Fruit fly (Drosophila melanogaster) whole organism: ENCODE measurements around the gene CG46309.

Experiments used
- CG8478 ChIP-seq: fragments of >200 bp; optimal IDR thresholded peaks from 2 replicates; lab custom pipeline; 2018; ENCODE audit warnings: inconsistent platforms
- psq ChIP-seq: fragments of >200 bp; optimal IDR thresholded peaks from 2 replicates; lab custom pipeline; 2017
- usp ChIP-seq: fragments of >200 bp; optimal IDR thresholded peaks from 2 replicates; lab custom pipeline; 2017; ENCODE audit warnings: missing biosample characterization, missing genetic modification characterization, mixed read lengths

DNA sequence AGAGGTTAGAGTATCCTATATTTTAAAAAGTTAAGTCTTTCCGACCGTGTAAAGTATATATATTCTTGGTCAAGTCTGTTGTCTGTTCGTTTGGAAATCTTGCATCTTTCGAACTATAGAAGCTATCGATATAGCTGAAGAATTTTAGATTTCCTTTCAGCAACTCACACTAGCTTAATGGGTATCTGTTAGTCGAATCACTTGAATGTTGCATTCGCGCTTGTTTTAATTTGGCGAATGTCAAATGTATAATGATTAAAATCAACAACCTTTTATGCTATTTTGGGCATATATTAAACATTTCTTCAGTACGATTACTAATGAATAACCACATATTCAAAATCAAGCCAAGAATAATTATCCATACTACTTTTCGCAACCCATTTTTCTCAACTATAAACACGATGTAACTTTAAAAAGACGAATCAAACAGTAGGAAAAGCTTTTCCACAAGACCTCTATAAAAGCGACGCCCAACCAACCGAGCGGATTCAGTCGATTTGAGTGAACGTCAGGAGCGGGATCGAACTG, 42.2 kb upstream of the CG46309 start, which contains the start of gene Cyp303a1:
- no peak for TF ChIP-seq usp (GFP tag; lab: Kevin White, UChicago)
- no peak for TF ChIP-seq CG8478
- no peak for TF ChIP-seq psq (lab: Kevin White, UChicago)
